Comparison of ENCODE assay signal across 2 fruit fly cellular contexts in the genomic region with DNA sequence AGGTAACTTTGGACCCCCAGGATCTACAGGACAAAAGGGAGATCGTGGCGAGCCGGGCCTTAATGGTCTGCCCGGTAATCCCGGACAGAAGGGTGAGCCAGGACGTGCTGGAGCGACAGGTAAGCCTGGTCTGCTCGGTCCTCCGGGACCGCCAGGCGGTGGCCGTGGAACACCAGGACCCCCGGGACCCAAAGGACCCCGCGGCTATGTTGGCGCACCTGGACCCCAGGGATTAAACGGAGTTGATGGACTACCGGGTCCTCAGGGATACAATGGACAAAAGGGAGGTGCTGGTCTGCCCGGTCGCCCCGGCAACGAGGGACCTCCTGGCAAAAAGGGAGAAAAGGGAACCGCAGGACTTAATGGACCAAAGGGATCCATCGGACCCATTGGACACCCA.
TF ChIP-seq lines count a peak whose summit lies in the region.

No protein-coding gene starts in this region.

- no peak for TF ChIP-seq CTCF in whole organism, embryonic (GFP tag; optimal IDR thresholded peaks at IDR 0.05; lab: Kevin White, UChicago)

TF ChIP-seq in whole organism, embryonic, 481 proteins besides CTCF, POLR2A, EP300 and RAD21:
- no peak for TF ChIP-seq knrl (GFP tag; IDR thresholded peaks at IDR 0.05; lab: Robert Waterston, UW; ENCODE audit: partially characterized antibody)
- peak; percentile 53 for TF ChIP-seq Hr39 (optimal IDR thresholded peaks at IDR 0.05; lab: Kevin White, UChicago)

TF ChIP-seq in whole organism, wandering third instar larva, 38 proteins besides CTCF, POLR2A, EP300 and RAD21:
- no peak for TF ChIP-seq Dif (GFP tag; optimal IDR thresholded peaks at IDR 0.05; lab: Kevin White, UChicago; ENCODE audit: partially characterized antibody)
- no peak for TF ChIP-seq OdsH (GFP tag; optimal IDR thresholded peaks at IDR 0.05; lab: Kevin White, UChicago)
- TF ChIP-seq Rel (GFP tag; optimal IDR thresholded peaks at IDR 0.05; lab: Kevin White, UChicago), result no peak
- no peak for TF ChIP-seq Rel (tag; optimal IDR thresholded peaks at IDR 0.05; lab: Kevin White, UChicago)
- peak; percentile 96 for TF ChIP-seq Dfd (GFP tag; optimal IDR thresholded peaks at IDR 0.05; lab: Kevin White, UChicago)
- no peak for TF ChIP-seq tai (GFP tag; optimal IDR thresholded peaks at IDR 0.05; lab: Kevin White, UChicago)
- TF ChIP-seq brk (GFP tag; optimal IDR thresholded peaks at IDR 0.05; lab: Kevin White, UChicago), result no peak
- no peak for TF ChIP-seq rgr (GFP tag; optimal IDR thresholded peaks at IDR 0.05; lab: Kevin White, UChicago)
